Fruit fly (Drosophila melanogaster) whole organism, prepupa: ENCODE results near the gene CG34039.

Experiments used
- CG1621 ChIP-seq: fragments of 200-800 bp; sonication (Bioruptor generic); optimal IDR thresholded peaks from 3 replicates; lab custom pipeline; 2018; ENCODE audit warnings: missing biosample characterization, mild to moderate bottlenecking, missing genetic modification characterization
- CG16779 ChIP-seq: fragments of 200-800 bp; sonication (Bioruptor generic); optimal IDR thresholded peaks from 3 replicates; lab custom pipeline; 2017; ENCODE audit warnings: missing biosample characterization, mild to moderate bottlenecking, missing genetic modification characterization
- Ets96B ChIP-seq: fragments of 200-800 bp; optimal IDR thresholded peaks from 2 replicates; lab custom pipeline; 2019; ENCODE audit warnings: missing biosample characterization, mild to moderate bottlenecking, missing genetic modification characterization, moderate library complexity
- Smox ChIP-seq: fragments of 200-800 bp; sonication (Bioruptor generic); optimal IDR thresholded peaks from 3 replicates; lab custom pipeline; 2016; ENCODE audit warnings: missing biosample characterization, missing genetic modification characterization
- achi ChIP-seq: fragments of 200-800 bp; sonication (Bioruptor generic); optimal IDR thresholded peaks from 3 replicates; lab custom pipeline; 2016; ENCODE audit warnings: missing biosample characterization, missing genetic modification characterization
- vri ChIP-seq: fragments of 200-800 bp; sonication (Bioruptor generic); optimal IDR thresholded peaks from 3 replicates; lab custom pipeline; 2016; ENCODE audit warnings: missing biosample characterization, mild to moderate bottlenecking, missing genetic modification characterization

dm6 chr3L:14555052-14555451 lies 4.7 kb upstream of the CG34039 start:
- TF ChIP-seq Ets96B (tag; lab: Kevin White, UChicago) (no peak), Smox (GFP tag; lab: Kevin White, UChicago) (no peak), vri (GFP tag; lab: Kevin White, UChicago) (no peak), CG1621 (tag; lab: Kevin White, UChicago) (no peak), CG16779 (tag; lab: Kevin White, UChicago) (no peak), achi (GFP tag; lab: Kevin White, UChicago) (no peak)
